Worm (Caenorhabditis elegans) whole organism, early embryonic: Measurements from ENCODE around the gene C16C8.17.
"Not testable (repeated sequence)": the region's sequence is repeated elsewhere in the genome, so short reads cannot be mapped to it uniquely, and the experiment has no call there.

Source experiments
- B0310.2 ChIP-seq: sonication (generic microtip); optimal IDR thresholded peaks from 2 replicates; lab custom pipeline; 2016; ENCODE audit warnings: mild to moderate bottlenecking, missing genetic modification characterization, missing compliant biosample characterization
- F13C5.2 ChIP-seq: sonication (generic microtip); optimal IDR thresholded peaks from 2 replicates; lab custom pipeline; 2017; ENCODE audit warnings: mild to moderate bottlenecking, missing genetic modification characterization, inconsistent platforms, missing compliant biosample characterization
- aly-1 ChIP-seq: sonication (generic microtip); optimal IDR thresholded peaks from 2 replicates; lab custom pipeline; 2016; ENCODE audit warnings: missing genetic modification characterization, missing compliant biosample characterization
- ama-1 ChIP-seq: fragments of 150-350 bp; optimal IDR thresholded peaks from 2 replicates; lab custom pipeline; 2014
- ceh-13 ChIP-seq: fragments of 200-800 bp; sonication (Bioruptor generic); optimal IDR thresholded peaks from 2 replicates; lab custom pipeline; 2018; ENCODE audit warnings: mild to moderate bottlenecking, missing genetic modification characterization, missing compliant biosample characterization
- ceh-36 ChIP-seq: sonication (generic microtip); optimal IDR thresholded peaks from 2 replicates; lab custom pipeline; 2016; ENCODE audit warnings: missing genetic modification characterization, inconsistent platforms, missing compliant biosample characterization
- ets-7 ChIP-seq: sonication (generic microtip); optimal IDR thresholded peaks from 2 replicates; lab custom pipeline; 2016; ENCODE audit warnings: missing genotype, missing genetic modification characterization, missing compliant biosample characterization
- flt-1 ChIP-seq: fragments of 200-800 bp; sonication (Bioruptor generic); IDR thresholded peaks from 2 replicates; pipeline ENCODE4 v1.3.6; 2022; ENCODE audit warnings: missing genetic modification characterization, missing compliant biosample characterization
- hmbx-1 ChIP-seq: sonication (generic microtip); optimal IDR thresholded peaks from 2 replicates; lab custom pipeline; 2016; ENCODE audit warnings: mild to moderate bottlenecking, missing genetic modification characterization, missing compliant biosample characterization
- hmg-4 ChIP-seq: fragments of 200-800 bp; sonication (Bioruptor generic); optimal IDR thresholded peaks from 2 replicates; lab custom pipeline; 2018; ENCODE audit warnings: mild to moderate bottlenecking, missing genetic modification characterization, missing compliant biosample characterization
- hnd-1 ChIP-seq: sonication (generic microtip); optimal IDR thresholded peaks from 2 replicates; lab custom pipeline; 2016; ENCODE audit warnings: missing genetic modification characterization, missing compliant biosample characterization
- pes-1 ChIP-seq: fragments of 200-800 bp; sonication (Bioruptor generic); IDR thresholded peaks from 2 replicates; pipeline ENCODE4 v1.3.6; 2022; ENCODE audit warnings: missing genetic modification reagents, missing genetic modification characterization, missing compliant biosample characterization
- scrt-1 ChIP-seq: fragments of 200-800 bp; sonication (Bioruptor generic); IDR thresholded peaks from 2 replicates; pipeline ENCODE4 v1.3.6; 2022; ENCODE audit warnings: missing genetic modification characterization, missing compliant biosample characterization
- sea-1 ChIP-seq: fragments of 200-800 bp; sonication (Bioruptor generic); conservative IDR thresholded peaks from 2 replicates; pipeline ENCODE4 v1.3.6; 2022; ENCODE audit warnings: missing genetic modification characterization, missing compliant biosample characterization
- tbx-11 ChIP-seq: fragments of 200-800 bp; sonication (Bioruptor generic); IDR thresholded peaks from 2 replicates; pipeline ENCODE4 v1.3.6; 2022; ENCODE audit warnings: missing genetic modification characterization, missing compliant biosample characterization
- tbx-37 ChIP-seq: fragments of 200-800 bp; sonication (Bioruptor generic); conservative IDR thresholded peaks from 2 replicates; pipeline ENCODE4 v1.3.6; 2022; ENCODE audit warnings: missing genetic modification reagents, missing genetic modification characterization, missing compliant biosample characterization
- tra-4 ChIP-seq: sonication (generic microtip); optimal IDR thresholded peaks from 2 replicates; lab custom pipeline; 2017; ENCODE audit warnings: missing genetic modification characterization, missing compliant biosample characterization

Gene C16C8.17

DNA sequence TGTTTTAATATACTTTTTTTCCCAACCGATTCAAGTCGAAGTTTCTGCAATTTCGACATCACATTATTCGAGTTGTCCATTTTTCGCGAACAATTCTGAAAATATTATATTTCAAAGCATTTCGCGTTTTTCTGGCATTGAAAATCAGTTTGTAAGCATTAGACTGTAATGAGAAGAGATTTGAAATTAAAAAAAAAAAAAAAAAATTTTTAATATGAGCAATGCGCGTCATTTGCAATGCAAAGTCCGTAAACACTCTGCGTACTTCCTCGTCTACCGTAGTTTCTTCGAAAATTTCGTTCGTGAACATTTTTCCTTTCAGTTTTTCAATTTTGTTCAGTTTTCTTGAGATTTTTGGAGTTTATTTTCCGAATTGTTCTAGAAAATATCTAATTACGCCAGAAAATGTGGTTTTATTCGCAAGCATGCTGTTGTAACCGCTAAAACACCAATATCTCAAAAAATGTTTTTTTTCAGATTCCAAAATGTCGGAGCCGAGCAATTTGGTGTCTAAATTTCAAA, 4.7 kb downstream of the C16C8.17 start, which contains the start of the genes C16C8.5 and C16C8.16:
TSS of gene C16C8.5 (minus strand) at position 101 of the 522 bp plus-strand sequence.
TSS of gene C16C8.16 (plus strand) at position 472 of the 522 bp plus-strand sequence.
- TF ChIP-seq scrt-1 (no peak), tbx-11 (no peak), B0310.2 (tag; lab: Kevin White, UChicago) (no peak), ama-1 (lab: Kevin White, UChicago) (no peak), aly-1 (tag; lab: Kevin White, UChicago) (no peak), hmg-4 (GFP tag; lab: Kevin White, UChicago) (no peak), hmbx-1 (tag; lab: Kevin White, UChicago) (no peak), hnd-1 (no peak), flt-1 (GFP tag; lab: Robert Waterston, UW) (no peak), ceh-36 (tag; lab: Kevin White, UChicago) (no peak)

DNA sequence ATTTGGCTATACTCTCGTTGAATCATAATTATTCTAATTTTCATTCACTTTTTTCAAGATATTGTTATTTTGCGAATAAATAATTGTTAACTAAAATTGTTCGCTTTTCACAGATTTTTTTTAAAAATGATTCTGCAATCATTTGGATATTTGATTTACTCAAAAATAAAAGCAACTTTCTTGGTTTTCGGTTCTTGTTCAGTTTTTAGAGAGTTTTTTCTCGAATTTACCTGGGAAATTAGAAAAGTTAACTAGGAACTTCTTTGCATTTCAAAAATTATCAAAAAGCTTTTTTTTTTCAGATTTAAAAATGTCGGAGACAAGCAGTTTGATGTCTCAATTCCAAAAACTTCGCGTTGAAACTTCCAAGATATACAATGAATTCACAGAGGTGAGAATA, 6.0 kb downstream of the C16C8.17 start, which contains the start of the genes C16C8.20 and gldi-6:
TSS of gene C16C8.20 (plus strand) at position 301 of the 400 bp plus-strand sequence.
TSS of gene gldi-6 (plus strand) at position 301 of the 400 bp plus-strand sequence.
- TF ChIP-seq flt-1 (GFP tag; lab: Robert Waterston, UW) (no peak), pes-1 (no peak), ets-7 (no peak), tbx-11 (no peak), hmbx-1 (tag; lab: Kevin White, UChicago) (no peak), tra-4 (tag; lab: Kevin White, UChicago) (no peak), ceh-36 (tag; lab: Kevin White, UChicago) (no peak), sea-1 (GFP tag; lab: Robert Waterston, UW) (no peak), tbx-37 (GFP tag; lab: Robert Waterston, UW) (no peak), F13C5.2 (tag; lab: Kevin White, UChicago) (no peak), hnd-1 (no peak), ceh-13 (GFP tag; lab: Kevin White, UChicago) (no peak), scrt-1 (no peak), hmg-4 (GFP tag; lab: Kevin White, UChicago) (no peak), ama-1 (lab: Kevin White, UChicago) (no peak), B0310.2 (tag; lab: Kevin White, UChicago) (no peak), aly-1 (tag; lab: Kevin White, UChicago) (no peak)

DNA sequence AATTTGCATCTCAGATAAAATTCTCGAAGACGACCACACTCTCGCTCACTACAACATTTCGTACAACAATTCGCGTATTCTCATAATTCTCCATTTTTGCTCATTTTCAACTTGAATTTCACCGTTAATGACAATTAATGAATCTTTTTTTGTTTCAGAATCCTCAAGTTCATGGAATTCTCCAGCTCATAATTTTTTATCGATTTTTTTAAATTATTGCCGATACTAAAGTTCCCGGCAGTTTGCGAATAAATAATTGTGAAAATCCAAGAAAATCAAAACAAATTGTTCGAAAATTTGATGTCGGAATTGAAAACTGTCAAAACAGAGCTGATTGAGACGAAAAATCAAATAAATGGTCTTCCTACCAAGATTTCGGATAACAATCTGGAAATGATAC, 7.3 kb downstream of the C16C8.17 start, which contains the start of gene C16C8.21:
TSS of gene C16C8.21 (plus strand) at position 301 of the 400 bp plus-strand sequence.
- TF ChIP-seq B0310.2 (tag; lab: Kevin White, UChicago) = no peak
- no peak for TF ChIP-seq aly-1 (tag; lab: Kevin White, UChicago)
- TF ChIP-seq flt-1 (GFP tag; lab: Robert Waterston, UW) = no peak
- TF ChIP-seq ets-7 = no peak

DNA sequence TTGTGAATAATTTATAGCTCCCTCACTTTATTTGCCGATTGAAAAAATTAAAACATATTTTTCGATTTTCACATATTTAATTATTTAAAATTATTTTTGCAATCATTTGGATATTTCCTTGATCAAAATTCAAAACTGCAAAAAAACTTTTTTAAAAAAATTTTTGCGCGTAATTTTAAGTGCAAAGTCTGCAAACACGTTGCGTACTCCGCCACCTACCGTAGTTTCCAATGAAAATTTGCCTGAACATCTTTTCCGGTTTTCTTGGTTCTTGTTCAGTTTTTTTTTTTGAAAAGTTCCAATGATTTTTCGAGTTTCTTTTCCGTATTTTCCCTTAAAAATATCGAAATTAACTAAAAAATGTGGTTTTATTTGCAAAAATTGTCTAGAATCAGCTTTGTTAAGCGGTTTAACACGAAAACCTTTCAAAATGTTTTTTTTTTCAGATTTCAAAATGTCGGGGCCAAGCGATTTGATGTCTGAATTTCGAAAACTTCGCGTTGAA, 8.2 kb downstream of the C16C8.17 start, which contains the start of gene C16C8.25:
TSS of gene C16C8.25 (plus strand) at position 455 of the 505 bp plus-strand sequence.
- TF ChIP-seq sea-1 (GFP tag; lab: Robert Waterston, UW) (no peak), hmg-4 (GFP tag; lab: Kevin White, UChicago) (no peak), aly-1 (tag; lab: Kevin White, UChicago) (no peak), pes-1 (no peak), ceh-36 (tag; lab: Kevin White, UChicago) (no peak), tra-4 (tag; lab: Kevin White, UChicago) (no peak), hnd-1 (no peak), ceh-13 (GFP tag; lab: Kevin White, UChicago) (no peak), scrt-1 (no peak)

DNA sequence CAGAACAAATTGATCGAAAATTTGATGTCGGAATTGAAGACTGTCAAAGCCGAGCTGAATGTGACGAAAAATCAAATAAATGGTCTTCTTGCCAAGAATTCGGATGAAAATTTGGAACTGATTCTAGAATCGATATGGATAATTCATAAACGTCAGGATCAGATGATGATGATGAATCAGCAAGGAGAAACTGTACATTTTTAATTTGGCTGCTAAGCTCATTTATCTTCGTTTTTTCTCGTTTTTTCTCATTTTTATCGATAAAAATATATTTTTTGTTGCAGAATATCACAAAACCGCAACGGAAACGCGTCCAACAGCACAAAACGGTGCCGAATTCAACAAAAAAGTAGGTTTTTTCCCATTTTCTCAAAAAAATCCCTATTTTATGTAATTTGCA, 8.9 kb downstream of the C16C8.17 start, which contains the start of gene C16C8.14:
TSS of gene C16C8.14 (plus strand) at position 301 of the 400 bp plus-strand sequence.
- not testable (repeated sequence) for TF ChIP-seq scrt-1; sea-1 (GFP tag; lab: Robert Waterston, UW); aly-1 (tag; lab: Kevin White, UChicago)

DNA sequence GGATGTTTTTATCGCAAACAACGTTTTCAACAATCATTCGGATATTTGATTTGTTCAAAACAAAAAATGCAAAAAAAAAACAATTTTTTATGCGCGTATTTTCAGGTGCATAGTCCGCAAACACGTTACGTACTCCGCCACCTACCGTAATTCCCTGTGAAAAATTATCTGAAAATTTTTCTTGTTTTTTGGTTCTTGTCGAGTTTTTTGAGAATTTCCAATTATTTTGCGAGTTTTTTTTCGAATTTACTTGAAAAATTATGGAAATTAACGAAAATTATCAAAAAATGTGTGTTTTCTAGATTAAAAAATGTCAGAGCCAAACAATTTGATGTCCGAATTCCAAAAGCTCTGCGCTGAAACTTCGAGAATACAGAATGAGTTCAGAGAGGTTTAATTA, 11.8 kb downstream of the C16C8.17 start, which contains the start of gene C16C8.12:
TSS of gene C16C8.12 (plus strand) at position 301 of the 400 bp plus-strand sequence.
- TF ChIP-seq F13C5.2 (tag; lab: Kevin White, UChicago) (no peak), ceh-36 (tag; lab: Kevin White, UChicago) (no peak), tbx-11 (no peak), ets-7 (no peak), hmg-4 (GFP tag; lab: Kevin White, UChicago) (no peak), tra-4 (tag; lab: Kevin White, UChicago) (no peak), flt-1 (GFP tag; lab: Robert Waterston, UW) (no peak), hmbx-1 (tag; lab: Kevin White, UChicago) (no peak), hnd-1 (no peak), ama-1 (lab: Kevin White, UChicago) (no peak)

DNA sequence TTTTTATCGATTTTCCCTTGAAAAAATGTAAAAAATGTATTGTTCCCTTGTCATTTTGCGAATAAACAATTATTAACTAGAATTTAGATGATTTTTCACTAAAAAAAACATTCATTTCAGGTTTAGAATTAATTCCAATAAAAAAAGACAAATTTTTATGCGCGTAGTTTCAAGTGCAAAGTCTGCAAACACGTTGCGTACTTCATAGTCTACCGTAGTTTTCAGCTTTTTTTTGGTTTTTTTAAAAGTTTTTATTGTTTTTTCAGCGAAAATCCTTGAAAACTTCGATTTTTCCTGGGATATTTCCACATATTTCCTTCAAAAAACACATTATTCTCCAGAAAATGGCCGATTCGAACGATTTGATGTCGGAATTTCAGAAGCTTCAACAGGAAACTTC, 12.9 kb downstream of the C16C8.17 start, which contains the start of gene C16C8.11:
TSS of gene C16C8.11 (plus strand) at position 188 of the 400 bp plus-strand sequence.
- TF ChIP-seq tbx-37 (GFP tag; lab: Robert Waterston, UW) (no peak), ama-1 (lab: Kevin White, UChicago) (no peak), hnd-1 (no peak), hmbx-1 (tag; lab: Kevin White, UChicago) (no peak), flt-1 (GFP tag; lab: Robert Waterston, UW) (no peak), hmg-4 (GFP tag; lab: Kevin White, UChicago) (no peak), F13C5.2 (tag; lab: Kevin White, UChicago) (no peak), scrt-1 (no peak), ceh-36 (tag; lab: Kevin White, UChicago) (no peak), pes-1 (no peak), tbx-11 (no peak), tra-4 (tag; lab: Kevin White, UChicago) (no peak), ets-7 (no peak), sea-1 (GFP tag; lab: Robert Waterston, UW) (no peak), B0310.2 (tag; lab: Kevin White, UChicago) (no peak), aly-1 (tag; lab: Kevin White, UChicago) (no peak), ceh-13 (GFP tag; lab: Kevin White, UChicago) (no peak)
